Worm (Caenorhabditis elegans) whole organism, L3 larva: ENCODE measurements around the gene mdt-21.

Experiments
- mdl-1 ChIP-seq: fragments of 150-350 bp; optimal IDR thresholded peaks from 2 replicates; lab custom pipeline; 2014; ENCODE audit warnings: missing biosample characterization, missing genetic modification characterization
- skn-1 ChIP-seq: fragments of 150-350 bp; optimal IDR thresholded peaks from 2 replicates; lab custom pipeline; 2014; ENCODE audit warnings: missing biosample characterization, missing genetic modification characterization

DNA sequence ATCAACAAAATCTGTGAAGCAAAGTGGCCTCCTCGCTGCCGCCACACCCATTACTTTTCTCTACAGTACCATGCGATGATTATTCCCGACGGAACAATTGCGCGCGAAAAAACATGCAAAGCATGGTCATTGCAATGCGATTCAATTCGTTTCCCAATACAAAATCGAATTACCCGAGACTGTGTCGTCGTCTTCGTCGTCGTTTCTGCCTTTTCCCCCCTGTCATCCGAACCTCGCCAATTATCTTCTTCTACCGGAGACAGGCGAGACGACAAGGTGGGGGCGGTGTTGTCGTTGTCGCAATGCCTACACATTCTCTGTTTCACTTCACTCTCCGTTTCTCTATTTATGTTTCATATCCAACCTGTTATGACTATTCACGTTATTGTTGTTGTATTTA lies 34.4 kb downstream of the mdt-21 start:
- TF ChIP-seq skn-1 (tag; lab: Kevin White, UChicago) (no peak), mdl-1 (no peak)
